Fruit fly (Drosophila melanogaster) whole organism, embryonic: ENCODE data around the gene spdo.
A peak's percentile ranks its signal among the peaks of the same experiment; 100 is the strongest.

ENCODE experiments used
- Atf-2 ChIP-seq: fragments of 200-800 bp; sonication (Bioruptor generic); optimal IDR thresholded peaks from 2 replicates; lab custom pipeline; 2016; ENCODE audit warnings: missing biosample characterization, missing genetic modification characterization
- B-H1 ChIP-seq: fragments of 200-800 bp; sonication (Bioruptor generic); IDR thresholded peaks from 3 replicates; pipeline ENCODE4 v1.3.6; 2022; ENCODE audit warnings: missing biosample characterization, missing genetic modification characterization
- CG10321 ChIP-seq: fragments of 200-800 bp; sonication (Bioruptor generic); IDR thresholded peaks from 2 replicates; pipeline ENCODE4 v1.3.6; 2022; ENCODE audit warnings: missing biosample characterization, missing genetic modification characterization
- CG10462 ChIP-seq: fragments of 200-800 bp; sonication (Bioruptor generic); optimal IDR thresholded peaks from 2 replicates; lab custom pipeline; 2016; ENCODE audit warnings: missing biosample characterization, missing genetic modification characterization
- CG10543 ChIP-seq: fragments of 200-800 bp; sonication (Bioruptor generic); optimal IDR thresholded peaks from 3 replicates; lab custom pipeline; 2017; ENCODE audit warnings: missing biosample characterization, mild to moderate bottlenecking, missing genetic modification characterization, moderate library complexity
- CG10654 ChIP-seq: fragments of 200-800 bp; sonication (Bioruptor generic); optimal IDR thresholded peaks from 2 replicates; lab custom pipeline; 2016; ENCODE audit warnings: missing biosample characterization, missing genetic modification characterization
- CG13287 ChIP-seq: fragments of 200-800 bp; sonication (Bioruptor generic); IDR thresholded peaks from 2 replicates; pipeline ENCODE4 v1.3.6; 2022; ENCODE audit warnings: missing biosample characterization, missing genetic modification characterization; ENCODE audit not compliant: partially characterized antibody
- CG1529 ChIP-seq: fragments of 200-800 bp; sonication (Bioruptor generic); optimal IDR thresholded peaks from 3 replicates; lab custom pipeline; 2018; ENCODE audit warnings: missing biosample characterization, missing genetic modification characterization
- CG15696 ChIP-seq: fragments of 200-800 bp; sonication (Bioruptor generic); optimal IDR thresholded peaks from 2 replicates; lab custom pipeline; 2019; ENCODE audit warnings: missing biosample characterization, mild to moderate bottlenecking, missing genetic modification characterization, moderate library complexity
- CG16813 ChIP-seq: fragments of 200-800 bp; sonication (Bioruptor generic); IDR thresholded peaks from 3 replicates; pipeline ENCODE4 v1.3.6; 2022; ENCODE audit warnings: missing biosample characterization, missing genetic modification characterization; ENCODE audit not compliant: partially characterized antibody
- CG17361 ChIP-seq: fragments of 200-800 bp; sonication (Bioruptor generic); IDR thresholded peaks from 3 replicates; pipeline ENCODE4 v1.3.6; 2022; ENCODE audit warnings: missing biosample characterization, missing genetic modification characterization
- CG17568 ChIP-seq: fragments of 200-800 bp; sonication (Bioruptor generic); optimal IDR thresholded peaks from 2 replicates; lab custom pipeline; 2018; ENCODE audit warnings: missing biosample characterization, mild to moderate bottlenecking, missing genetic modification characterization, moderate library complexity
- CG17912 ChIP-seq: fragments of 200-800 bp; sonication (Bioruptor generic); optimal IDR thresholded peaks from 2 replicates; lab custom pipeline; 2018; ENCODE audit warnings: missing biosample characterization, mild to moderate bottlenecking, missing genetic modification characterization
- CG18619 ChIP-seq: fragments of 200-800 bp; sonication (Bioruptor generic); optimal IDR thresholded peaks from 3 replicates; lab custom pipeline; 2017; ENCODE audit warnings: missing biosample characterization, mild to moderate bottlenecking, missing genetic modification characterization
- CG4328 ChIP-seq: fragments of 200-800 bp; sonication (Bioruptor generic); optimal IDR thresholded peaks from 3 replicates; lab custom pipeline; 2017; ENCODE audit warnings: missing biosample characterization, missing genetic modification reagents, missing genetic modification characterization
- CG7357 ChIP-seq: fragments of 200-800 bp; sonication (Bioruptor generic); IDR thresholded peaks from 3 replicates; pipeline ENCODE4 v1.3.6; 2022; ENCODE audit warnings: missing biosample characterization, missing genetic modification characterization
- CG7556 ChIP-seq: fragments of 200-800 bp; sonication (Bioruptor generic); optimal IDR thresholded peaks from 2 replicates; lab custom pipeline; 2017; ENCODE audit warnings: missing biosample characterization, mild to moderate bottlenecking, missing genetic modification characterization
- CG7928 ChIP-seq: fragments of 200-800 bp; sonication (Bioruptor generic); optimal IDR thresholded peaks from 2 replicates; lab custom pipeline; 2017; ENCODE audit warnings: missing biosample characterization, mild to moderate bottlenecking, missing genetic modification characterization
- Doc2 ChIP-seq: fragments of 200-800 bp; sonication (Bioruptor generic); IDR thresholded peaks from 2 replicates; pipeline ENCODE4 v1.3.6; 2022; ENCODE audit warnings: missing biosample characterization, missing genetic modification characterization
- H15 ChIP-seq: fragments of 200-800 bp; sonication (Bioruptor generic); IDR thresholded peaks from 3 replicates; pipeline ENCODE4 v1.3.6; 2022; ENCODE audit warnings: missing biosample characterization, missing genetic modification characterization
- HHEX ChIP-seq: fragments of 200-800 bp; sonication (Bioruptor generic); optimal IDR thresholded peaks from 3 replicates; lab custom pipeline; 2017; ENCODE audit warnings: missing biosample characterization, mild to moderate bottlenecking, missing genetic modification characterization, missing genetic modification reagents
- Hmx ChIP-seq: fragments of 200-800 bp; sonication (Bioruptor generic); optimal IDR thresholded peaks from 2 replicates; lab custom pipeline; 2016; ENCODE audit warnings: missing biosample characterization, missing genetic modification characterization
- Lhr ChIP-seq: fragments of 200-800 bp; sonication (Bioruptor generic); optimal IDR thresholded peaks from 3 replicates; lab custom pipeline; 2017; ENCODE audit warnings: mild to moderate bottlenecking, missing biosample characterization, missing genetic modification reagents, missing genetic modification characterization
- Rfx ChIP-seq: fragments of 200-800 bp; sonication (Bioruptor generic); IDR thresholded peaks from 2 replicates; pipeline ENCODE4 v1.3.6; 2022; ENCODE audit warnings: missing biosample characterization, missing genetic modification characterization
- Scr ChIP-seq: fragments of 200-800 bp; sonication (Bioruptor generic); IDR thresholded peaks from 2 replicates; pipeline ENCODE4 v1.3.6; 2022; ENCODE audit warnings: missing biosample characterization, missing genetic modification characterization; ENCODE audit not compliant: partially characterized antibody
- Sox100B ChIP-seq: fragments of 200-800 bp; sonication (Bioruptor generic); optimal IDR thresholded peaks from 3 replicates; lab custom pipeline; 2018; ENCODE audit warnings: missing biosample characterization, mild to moderate bottlenecking, missing genetic modification characterization
- Taf1 ChIP-seq: fragments of 200-800 bp; sonication (Bioruptor generic); IDR thresholded peaks from 2 replicates; pipeline ENCODE4 v1.3.6; 2022; ENCODE audit warnings: missing biosample characterization, missing genetic modification characterization
- Vsx1 ChIP-seq: fragments of 200-800 bp; sonication (Bioruptor generic); optimal IDR thresholded peaks from 2 replicates; lab custom pipeline; 2017; ENCODE audit warnings: missing biosample characterization, mild to moderate bottlenecking, missing genetic modification characterization, missing genetic modification reagents
- aop ChIP-seq: fragments of 200-800 bp; sonication (Bioruptor generic); IDR thresholded peaks from 2 replicates; pipeline ENCODE4 v1.3.6; 2022; ENCODE audit warnings: missing biosample characterization, missing genetic modification characterization
- ash1 ChIP-seq: fragments of 200-800 bp; sonication (Bioruptor generic); optimal IDR thresholded peaks from 2 replicates; lab custom pipeline; 2018; ENCODE audit warnings: missing biosample characterization, mild to moderate bottlenecking, missing genetic modification characterization
- cg ChIP-seq: fragments of 200-800 bp; sonication (Bioruptor generic); optimal IDR thresholded peaks from 3 replicates; lab custom pipeline; 2019; ENCODE audit warnings: missing biosample characterization, mild to moderate bottlenecking, missing genetic modification characterization, moderate library complexity
- danr ChIP-seq: fragments of 200-800 bp; sonication (Bioruptor generic); IDR thresholded peaks from 2 replicates; pipeline ENCODE4 v1.3.6; 2022; ENCODE audit warnings: missing biosample characterization, missing genetic modification characterization
- emc ChIP-seq: fragments of 200-800 bp; sonication (Bioruptor generic); optimal IDR thresholded peaks from 2 replicates; lab custom pipeline; 2016; ENCODE audit warnings: missing biosample characterization, missing genetic modification characterization
- fd102C ChIP-seq: fragments of 200-800 bp; sonication (Bioruptor generic); optimal IDR thresholded peaks from 2 replicates; lab custom pipeline; 2018; ENCODE audit warnings: missing biosample characterization, mild to moderate bottlenecking, missing genetic modification characterization, moderate library complexity
- gsb ChIP-seq: fragments of 200-800 bp; sonication (Bioruptor generic); IDR thresholded peaks from 2 replicates; pipeline ENCODE4 v1.3.6; 2022; ENCODE audit warnings: missing biosample characterization, missing genetic modification characterization
- insv ChIP-seq, 2 experiments: fragments of 200-800 bp; sonication (Bioruptor generic); optimal IDR thresholded peaks; 3 replicates each; lab custom pipeline; 2016 to 2018; ENCODE audit warnings: missing biosample characterization in 2 of 2, missing genetic modification characterization in 2 of 2
- inv ChIP-seq: fragments of 200-800 bp; sonication (Bioruptor generic); IDR thresholded peaks from 2 replicates; pipeline ENCODE4 v1.3.6; 2022; ENCODE audit warnings: missing biosample characterization, missing genetic modification characterization; ENCODE audit not compliant: partially characterized antibody
- kah ChIP-seq: fragments of 200-800 bp; sonication (Bioruptor generic); optimal IDR thresholded peaks from 2 replicates; lab custom pipeline; 2018; ENCODE audit warnings: missing biosample characterization, mild to moderate bottlenecking, missing genetic modification characterization
- kay ChIP-seq: fragments of 200-800 bp; sonication (Bioruptor generic); optimal IDR thresholded peaks from 2 replicates; lab custom pipeline; 2016; ENCODE audit warnings: missing biosample characterization, missing genetic modification characterization
- klu ChIP-seq: fragments of 200-800 bp; sonication (Bioruptor generic); IDR thresholded peaks from 2 replicates; pipeline ENCODE4 v1.3.6; 2022; ENCODE audit warnings: missing biosample characterization, missing genetic modification characterization
- luna ChIP-seq: fragments of 200-800 bp; sonication (Bioruptor generic); optimal IDR thresholded peaks from 2 replicates; lab custom pipeline; 2016; ENCODE audit warnings: missing biosample characterization, missing genetic modification characterization
- mam ChIP-seq: fragments of 200-800 bp; sonication (Bioruptor generic); optimal IDR thresholded peaks from 3 replicates; lab custom pipeline; 2016; ENCODE audit warnings: missing biosample characterization, missing genetic modification characterization
- mirr ChIP-seq: fragments of 200-800 bp; sonication (Bioruptor generic); optimal IDR thresholded peaks from 3 replicates; lab custom pipeline; 2018; ENCODE audit warnings: missing biosample characterization, mild to moderate bottlenecking, missing genetic modification characterization
- nom ChIP-seq: fragments of 200-800 bp; sonication (Bioruptor generic); optimal IDR thresholded peaks from 2 replicates; lab custom pipeline; 2017; ENCODE audit warnings: missing biosample characterization, missing genetic modification characterization, mild to moderate bottlenecking, moderate library complexity, missing genetic modification reagents
- pb ChIP-seq: fragments of 200-800 bp; sonication (Bioruptor generic); optimal IDR thresholded peaks from 3 replicates; lab custom pipeline; 2016; ENCODE audit warnings: missing biosample characterization, missing genetic modification characterization
- psq ChIP-seq: fragments of 200-800 bp; sonication (Bioruptor generic); optimal IDR thresholded peaks from 2 replicates; lab custom pipeline; 2017; ENCODE audit warnings: missing biosample characterization, missing genetic modification characterization
- pum ChIP-seq: fragments of 200-800 bp; sonication (Bioruptor generic); optimal IDR thresholded peaks from 2 replicates; lab custom pipeline; 2016; ENCODE audit warnings: missing biosample characterization, missing genetic modification characterization
- repo ChIP-seq: fragments of 200-800 bp; sonication (Bioruptor generic); optimal IDR thresholded peaks from 2 replicates; lab custom pipeline; 2016; ENCODE audit warnings: missing biosample characterization, missing genetic modification characterization
- scrt ChIP-seq: fragments of 200-800 bp; sonication (Bioruptor generic); optimal IDR thresholded peaks from 2 replicates; lab custom pipeline; 2018; ENCODE audit warnings: missing biosample characterization, mild to moderate bottlenecking, missing genetic modification characterization, moderate library complexity
- ssp ChIP-seq: fragments of 200-800 bp; sonication (Bioruptor generic); IDR thresholded peaks from 2 replicates; pipeline ENCODE4 v1.3.6; 2022; ENCODE audit warnings: missing biosample characterization, missing genetic modification characterization
- stwl ChIP-seq: fragments of 200-800 bp; sonication (Bioruptor generic); optimal IDR thresholded peaks from 3 replicates; lab custom pipeline; 2018; ENCODE audit warnings: missing biosample characterization, mild to moderate bottlenecking, missing genetic modification characterization, moderate library complexity

Gene spdo

dm6 chr3R:30526799-30527465 lies 50.4 kb downstream of the spdo start, which contains the start of gene jdp (continued):
- no peak for TF ChIP-seq CG15696 (tag; lab: Kevin White, UChicago)
- TF ChIP-seq inv (GFP tag; lab: Robert Waterston, UW) = no peak
- TF ChIP-seq CG10321 (GFP tag; lab: Robert Waterston, UW) = no peak
- peak; percentile 42 for TF ChIP-seq scrt (GFP tag; lab: Kevin White, UChicago)
- TF ChIP-seq CG10654 = no peak
- no peak for TF ChIP-seq CG7357 (GFP tag; lab: Robert Waterston, UW)
- TF ChIP-seq CG7928 = no peak
- no peak for TF ChIP-seq Doc2 (GFP tag; lab: Robert Waterston, UW)
- no peak for TF ChIP-seq kah
- TF ChIP-seq insv (GFP tag; optimal IDR thresholded peaks at IDR 0.05; lab: Kevin White, UChicago) = no peak
- no peak for TF ChIP-seq CG1529 (GFP tag; lab: Kevin White, UChicago)
- TF ChIP-seq H15 (GFP tag; lab: Robert Waterston, UW) = no peak
- no peak for TF ChIP-seq CG17568 (GFP tag; lab: Kevin White, UChicago)
- no peak for TF ChIP-seq HHEX
- no peak for TF ChIP-seq CG7556 (GFP tag; lab: Kevin White, UChicago)
- no peak for TF ChIP-seq CG4328 (GFP tag; lab: Kevin White, UChicago)
- peak; percentile 17 for TF ChIP-seq CG10543 (GFP tag; lab: Kevin White, UChicago)
- TF ChIP-seq Taf1 (GFP tag; lab: Robert Waterston, UW) = no peak
- no peak for TF ChIP-seq fd102C (GFP tag; lab: Kevin White, UChicago)
- no peak for TF ChIP-seq Atf-2 (GFP tag; lab: Kevin White, UChicago)
- no peak for TF ChIP-seq pb (GFP tag; lab: Kevin White, UChicago)
- no peak for TF ChIP-seq ash1 (GFP tag; lab: Kevin White, UChicago)
- TF ChIP-seq Lhr (GFP tag; lab: Kevin White, UChicago) = no peak
- no peak for TF ChIP-seq gsb (GFP tag; lab: Robert Waterston, UW)
- peak; percentile 72 for TF ChIP-seq kay
- TF ChIP-seq Sox100B (GFP tag; lab: Kevin White, UChicago) = no peak
- no peak for TF ChIP-seq danr (GFP tag; lab: Robert Waterston, UW)
- TF ChIP-seq emc (GFP tag; lab: Kevin White, UChicago) = no peak
- TF ChIP-seq stwl (tag; lab: Kevin White, UChicago) = no peak
- peak; percentile 20; the same call in 1 of the 2 replicates for TF ChIP-seq CG13287 (GFP tag; lab: Robert Waterston, UW)
- no peak for TF ChIP-seq CG10462 (GFP tag; lab: Kevin White, UChicago)
- TF ChIP-seq nom = peak; percentile 41
- TF ChIP-seq Vsx1 (GFP tag; lab: Kevin White, UChicago) = no peak
- TF ChIP-seq mam (GFP tag; lab: Kevin White, UChicago) = no peak
- TF ChIP-seq pum (GFP tag; lab: Kevin White, UChicago) = no peak
- no peak for TF ChIP-seq cg
- TF ChIP-seq Scr (GFP tag; lab: Robert Waterston, UW) = no peak
- no peak for TF ChIP-seq repo (GFP tag; lab: Kevin White, UChicago)
- TF ChIP-seq luna (GFP tag; lab: Kevin White, UChicago) = no peak
- TF ChIP-seq Rfx = peak; percentile 49; the same call in 1 of the 2 replicates
- TF ChIP-seq CG17912 (GFP tag; lab: Kevin White, UChicago) = no peak
- TF ChIP-seq ssp (GFP tag; lab: Robert Waterston, UW) = no peak
- TF ChIP-seq klu (GFP tag; lab: Robert Waterston, UW) = no peak
- TF ChIP-seq B-H1 (GFP tag; lab: Robert Waterston, UW) = no peak
- TF ChIP-seq CG18619 (GFP tag; lab: Kevin White, UChicago) = no peak
- no peak for TF ChIP-seq psq (GFP tag; lab: Kevin White, UChicago)
- peak; percentile 2 for TF ChIP-seq mirr (GFP tag; lab: Kevin White, UChicago)
- no peak for TF ChIP-seq CG17361
- no peak for TF ChIP-seq CG16813
- TF ChIP-seq Hmx = no peak
- TF ChIP-seq aop (GFP tag; lab: Robert Waterston, UW) = no peak
